Fruit fly (Drosophila melanogaster) whole organism, wandering third instar larva: ENCODE data around the gene LanA.

Experiments used
- Abd-B ChIP-seq: fragments of >200 bp; optimal IDR thresholded peaks from 2 replicates; lab custom pipeline; 2017; ENCODE audit warnings: missing biosample characterization, missing genetic modification characterization
- CG9705 ChIP-seq: fragments of 200-800 bp; sonication (Bioruptor generic); optimal IDR thresholded peaks from 2 replicates; lab custom pipeline; 2018; ENCODE audit warnings: missing biosample characterization, mild to moderate bottlenecking, missing genetic modification characterization
- Dfd ChIP-seq: fragments of >200 bp; optimal IDR thresholded peaks from 2 replicates; lab custom pipeline; 2017; ENCODE audit warnings: missing biosample characterization, missing genetic modification characterization
- Mio ChIP-seq: sonication (Bioruptor generic); optimal IDR thresholded peaks from 2 replicates; lab custom pipeline; 2016; ENCODE audit warnings: missing biosample characterization, missing genetic modification characterization
- Myc ChIP-seq: fragments of >200 bp; optimal IDR thresholded peaks from 2 replicates; lab custom pipeline; 2017
- OdsH ChIP-seq: fragments of 200-800 bp; sonication (Bioruptor generic); optimal IDR thresholded peaks from 2 replicates; lab custom pipeline; 2016; ENCODE audit warnings: missing biosample characterization, mild to moderate bottlenecking, missing genetic modification characterization
- dl ChIP-seq, 2 experiments: fragments of 175-275, 200-275 bp in 1 of 2; fragments of 200-275 bp in 1 of 2; sonication (Bioruptor generic); optimal IDR thresholded peaks; lab custom pipeline; 2018; ENCODE audit warnings: mild to moderate bottlenecking in 2 of 2, missing biosample characterization in 2 of 2, missing genetic modification characterization in 2 of 2, moderate library complexity in 2 of 2; ENCODE audit not compliant: partially characterized antibody in 2 of 2, insufficient read depth in 1 of 2
- dmrt93B ChIP-seq: fragments of 200-800 bp; sonication (Bioruptor generic); optimal IDR thresholded peaks from 2 replicates; lab custom pipeline; 2018; ENCODE audit warnings: missing biosample characterization, mild to moderate bottlenecking, missing genetic modification characterization
- foxo ChIP-seq, 2 experiments: fragments of 200-800 bp; sonication (Bioruptor generic); optimal IDR thresholded peaks; 2 replicates in 1 of 2; 3 replicates in 1 of 2; lab custom pipeline; 2016 to 2017; ENCODE audit warnings: missing biosample characterization in 2 of 2, missing genetic modification characterization in 2 of 2
- fru ChIP-seq: fragments of 200-800 bp; sonication (Bioruptor generic); optimal IDR thresholded peaks from 3 replicates; lab custom pipeline; 2016; ENCODE audit warnings: missing biosample characterization, mild to moderate bottlenecking, missing genetic modification characterization
- h ChIP-seq: fragments of 200-800 bp; sonication (Bioruptor generic); optimal IDR thresholded peaks from 3 replicates; lab custom pipeline; 2016; ENCODE audit warnings: missing biosample characterization, mild to moderate bottlenecking, missing genetic modification characterization
- lola ChIP-seq: fragments of >200 bp; optimal IDR thresholded peaks from 2 replicates; lab custom pipeline; 2017; ENCODE audit warnings: missing biosample characterization, missing genetic modification characterization
- rgr ChIP-seq: fragments of 200-800 bp; sonication (Bioruptor generic); optimal IDR thresholded peaks from 3 replicates; lab custom pipeline; 2016; ENCODE audit warnings: missing biosample characterization, mild to moderate bottlenecking, missing genetic modification characterization
- sage ChIP-seq: fragments of 200-800 bp; sonication (Bioruptor generic); optimal IDR thresholded peaks from 2 replicates; lab custom pipeline; 2016; ENCODE audit warnings: missing biosample characterization, mild to moderate bottlenecking, missing genetic modification characterization

DNA sequence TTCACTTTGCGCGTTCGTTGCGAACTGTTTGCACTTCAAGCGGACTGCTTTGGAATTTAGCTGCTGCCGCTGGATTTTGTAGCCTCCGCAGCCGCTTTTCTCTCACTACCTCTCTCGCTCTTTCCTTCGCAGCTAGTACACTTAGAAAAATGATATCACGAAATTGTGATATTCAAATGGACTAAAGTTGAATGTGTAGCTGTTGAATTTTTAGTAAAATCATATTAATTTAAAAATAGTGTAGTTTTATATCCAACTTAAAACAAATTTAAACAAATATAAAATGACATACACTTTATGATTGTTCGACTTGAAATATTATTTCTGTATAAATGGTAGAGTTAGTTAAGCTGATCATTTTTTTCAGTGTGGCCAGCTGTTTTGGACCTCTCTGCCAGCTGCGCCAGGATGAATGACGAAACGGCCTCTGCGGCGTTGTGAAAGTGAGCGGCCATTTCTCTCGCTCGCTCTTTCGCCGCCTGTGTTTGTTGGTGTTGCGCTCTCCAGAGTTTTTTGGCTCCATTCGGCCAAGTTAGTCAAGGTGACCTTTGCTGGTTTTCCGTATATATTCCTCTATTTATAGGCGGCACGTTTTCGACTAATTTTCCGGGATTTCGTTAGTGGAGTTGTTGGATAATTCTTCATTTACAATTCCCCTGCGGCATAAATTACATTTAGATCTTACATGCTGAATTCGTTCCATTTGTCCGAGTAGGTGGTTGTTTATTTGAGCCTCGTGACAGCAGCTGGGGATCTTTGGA, 45.0 kb upstream of the LanA start, which contains the start of gene Ldh:
- TF ChIP-seq fru (GFP tag; lab: Kevin White, UChicago), result peak; percentile 94
- TF ChIP-seq CG9705 (GFP tag; lab: Kevin White, UChicago), result peak; percentile 94
- TF ChIP-seq sage (GFP tag; lab: Kevin White, UChicago), result peak; percentile 88
- peak; percentile 82 for TF ChIP-seq Dfd
- peak; percentile 19 for TF ChIP-seq Mio (GFP tag; lab: Kevin White, UChicago)
- no peak for TF ChIP-seq Myc
- TF ChIP-seq lola (GFP tag; lab: Kevin White, UChicago), result no peak
- peak; percentile 97 for TF ChIP-seq rgr (GFP tag; lab: Kevin White, UChicago)
- TF ChIP-seq OdsH (GFP tag; lab: Kevin White, UChicago), result peak; percentile 97
- no peak for TF ChIP-seq Abd-B (GFP tag; lab: Kevin White, UChicago)
- TF ChIP-seq dl (GFP tag; optimal IDR thresholded peaks at IDR 0.05; lab: Kevin White, UChicago; ENCODE audit: insufficient read depth in 1 of 2, partially characterized antibody in 2 of 2), result peak; percentile 15 to 64
- peak; percentile 91 for TF ChIP-seq dmrt93B (GFP tag; lab: Kevin White, UChicago)
- peak; percentile 98 for TF ChIP-seq h
- peak; percentile 86 to 95 for TF ChIP-seq foxo (GFP tag; optimal IDR thresholded peaks at IDR 0.05; lab: Kevin White, UChicago)
